Worm (Caenorhabditis elegans) whole organism, L1 larva: ENCODE results near the gene C51E3.6.

ENCODE experiments used
- aly-2 ChIP-seq: fragments of 150-350 bp; optimal IDR thresholded peaks from 2 replicates; lab custom pipeline; 2014; ENCODE audit warnings: missing biosample characterization, missing genetic modification characterization
- ces-1 ChIP-seq: fragments of 150-350 bp; optimal IDR thresholded peaks from 2 replicates; lab custom pipeline; 2014; ENCODE audit warnings: missing biosample characterization, missing genetic modification reagents, missing genetic modification characterization
- elt-3 ChIP-seq, 6 experiments: fragments of 150-350 bp in 1 of 6; sonication (generic microtip); optimal IDR thresholded peaks; 2 replicates each; lab custom pipeline; 2017 to 2018; ENCODE audit warnings: missing biosample characterization in 6 of 6, missing genetic modification characterization in 6 of 6, inconsistent platforms in 1 of 6
- fos-1 ChIP-seq: fragments of 150-350 bp; optimal IDR thresholded peaks from 2 replicates; lab custom pipeline; 2014; ENCODE audit warnings: missing biosample characterization, missing genetic modification characterization
- lin-39 ChIP-seq: fragments of 150-350 bp; optimal IDR thresholded peaks from 2 replicates; lab custom pipeline; 2014; ENCODE audit warnings: missing biosample characterization, missing genetic modification reagents, missing genetic modification characterization
- lir-3 ChIP-seq: sonication (generic microtip); optimal IDR thresholded peaks from 2 replicates; lab custom pipeline; 2016; ENCODE audit warnings: mild to moderate bottlenecking, missing genetic modification characterization, moderate library complexity, missing compliant biosample characterization; ENCODE audit not compliant: poor library complexity
- nhr-11 ChIP-seq: fragments of 150-350 bp; optimal IDR thresholded peaks from 2 replicates; lab custom pipeline; 2014; ENCODE audit warnings: missing biosample characterization, missing genetic modification characterization
- nhr-12 ChIP-seq: sonication (generic microtip); optimal IDR thresholded peaks from 2 replicates; lab custom pipeline; 2017; ENCODE audit warnings: missing biosample characterization, missing genetic modification characterization
- pqm-1 ChIP-seq: sonication (generic microtip); optimal IDR thresholded peaks from 3 replicates; lab custom pipeline; 2017; ENCODE audit warnings: missing biosample characterization, missing genetic modification characterization
- vab-15 ChIP-seq: sonication (generic microtip); optimal IDR thresholded peaks from 2 replicates; lab custom pipeline; 2017; ENCODE audit warnings: missing genotype, mild to moderate bottlenecking, missing genetic modification characterization, missing compliant biosample characterization
- zag-1 ChIP-seq: fragments of 150-350 bp; optimal IDR thresholded peaks from 2 replicates; lab custom pipeline; 2014; ENCODE audit warnings: missing biosample characterization, missing genetic modification characterization

ce11 chrV:10182984-10183383, 16.7 kb upstream of the C51E3.6 start, which contains the start of gene ZK856.4:
- TF ChIP-seq elt-3 (tag; optimal IDR thresholded peaks at IDR 0.05; lab: Kevin White, UChicago) (no peak), lir-3 (tag; lab: Kevin White, UChicago) (no peak), nhr-11 (no peak), lin-39 (tag; lab: Kevin White, UChicago) (no peak), vab-15 (tag; lab: Kevin White, UChicago) (no peak), ces-1 (GFP tag; lab: Kevin White, UChicago) (no peak), fos-1 (no peak), zag-1 (tag; lab: Kevin White, UChicago) (no peak), pqm-1 (no peak), aly-2 (tag; lab: Kevin White, UChicago) (no peak), nhr-12 (tag; lab: Kevin White, UChicago) (no peak)
